Worm (Caenorhabditis elegans) whole organism, L1 larva: ENCODE results near the gene tmem-24.

Experiments used
- aha-1 ChIP-seq: fragments of 150-350 bp; optimal IDR thresholded peaks from 2 replicates; lab custom pipeline; 2014; ENCODE audit warnings: missing biosample characterization, missing genetic modification characterization
- ces-1 ChIP-seq: fragments of 150-350 bp; optimal IDR thresholded peaks from 2 replicates; lab custom pipeline; 2014; ENCODE audit warnings: missing biosample characterization, missing genetic modification reagents, missing genetic modification characterization
- efl-3 ChIP-seq: fragments of 200-800 bp; sonication (Bioruptor generic); optimal IDR thresholded peaks from 2 replicates; lab custom pipeline; 2018; ENCODE audit warnings: mild to moderate bottlenecking, missing genetic modification characterization, missing compliant biosample characterization
- pag-3 ChIP-seq: sonication (generic microtip); optimal IDR thresholded peaks from 2 replicates; lab custom pipeline; 2017; ENCODE audit warnings: missing genetic modification characterization, mild to moderate bottlenecking, missing compliant biosample characterization, antibody characterized with exemption, borderline replicate concordance; ENCODE audit not compliant: insufficient read depth

DNA sequence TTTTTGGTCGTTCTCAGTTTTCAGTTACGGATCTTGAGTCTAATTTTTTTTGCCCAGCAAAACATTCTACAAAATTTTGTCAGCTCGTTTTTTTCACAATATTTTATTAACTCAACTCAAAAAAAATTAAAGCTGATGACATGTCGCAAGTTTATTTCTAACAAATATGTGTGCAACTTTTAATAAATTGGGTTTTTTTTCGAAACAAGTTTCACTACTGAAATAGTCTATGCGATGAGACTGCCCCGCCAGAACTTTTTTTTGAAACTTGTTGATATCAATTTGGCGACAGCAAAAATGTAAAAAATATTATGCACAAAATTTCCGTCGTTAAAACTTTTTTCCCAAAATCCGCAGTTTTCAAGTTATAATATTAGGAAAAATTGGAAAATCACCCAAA, 21.5 kb downstream of the tmem-24 start, which contains the start of gene C18B2.2:
- TF ChIP-seq aha-1 (tag; lab: Kevin White, UChicago) (no peak), pag-3 (tag; lab: Kevin White, UChicago) (no peak), ces-1 (GFP tag; lab: Kevin White, UChicago) (no peak), efl-3 (no peak)
